Worm (Caenorhabditis elegans) whole organism, L2 larva: ENCODE measurements around the gene mec-2.
A peak's percentile ranks its signal among the peaks of the same experiment; 100 is the strongest.

Experiments used
- C34F6.9 ChIP-seq: fragments of 150-350 bp; optimal IDR thresholded peaks from 2 replicates; lab custom pipeline; 2014; ENCODE audit warnings: missing biosample characterization, missing genetic modification characterization
- F13H6.1 ChIP-seq: sonication (generic microtip); optimal IDR thresholded peaks from 2 replicates; lab custom pipeline; 2016; ENCODE audit warnings: missing genetic modification characterization, missing compliant biosample characterization
- R02D3.7 ChIP-seq: fragments of 150-350 bp; optimal IDR thresholded peaks from 2 replicates; lab custom pipeline; 2014; ENCODE audit warnings: missing biosample characterization, missing genetic modification characterization
- Y55F3AM.14 ChIP-seq: fragments of 200-800 bp; sonication (Bioruptor generic); optimal IDR thresholded peaks from 2 replicates; lab custom pipeline; 2018; ENCODE audit warnings: mild to moderate bottlenecking, missing genetic modification characterization, missing compliant biosample characterization
- alr-1 ChIP-seq: fragments of 150-350 bp; optimal IDR thresholded peaks from 2 replicates; lab custom pipeline; 2014; ENCODE audit warnings: missing biosample characterization, missing genetic modification characterization
- aly-2 ChIP-seq: fragments of 150-350 bp; optimal IDR thresholded peaks from 2 replicates; lab custom pipeline; 2014; ENCODE audit warnings: missing biosample characterization, missing genetic modification characterization
- blmp-1 ChIP-seq: sonication (generic microtip); optimal IDR thresholded peaks from 2 replicates; lab custom pipeline; 2017; ENCODE audit warnings: missing genetic modification characterization, mild to moderate bottlenecking, missing compliant biosample characterization, antibody characterized with exemption, moderate library complexity; ENCODE audit not compliant: insufficient read depth
- ceh-16 ChIP-seq: fragments of 150-350 bp; optimal IDR thresholded peaks from 2 replicates; lab custom pipeline; 2014; ENCODE audit warnings: missing biosample characterization, missing genetic modification characterization
- ceh-82 ChIP-seq: fragments of 150-350 bp; optimal IDR thresholded peaks from 2 replicates; lab custom pipeline; 2014; ENCODE audit warnings: missing biosample characterization, missing genetic modification characterization
- crh-2 ChIP-seq: sonication (generic microtip); optimal IDR thresholded peaks from 2 replicates; lab custom pipeline; 2017; ENCODE audit warnings: missing biosample characterization, missing genetic modification characterization
- dmd-4 ChIP-seq: sonication (generic microtip); optimal IDR thresholded peaks from 2 replicates; lab custom pipeline; 2017; ENCODE audit warnings: missing biosample characterization, missing genetic modification characterization
- egl-27 ChIP-seq: sonication (generic microtip); optimal IDR thresholded peaks from 3 replicates; lab custom pipeline; 2017; ENCODE audit warnings: missing biosample characterization, missing genetic modification reagents, missing genetic modification characterization
- fos-1 ChIP-seq: fragments of 150-350 bp; optimal IDR thresholded peaks from 2 replicates; lab custom pipeline; 2014; ENCODE audit warnings: missing biosample characterization, missing genetic modification characterization
- gmeb-1 ChIP-seq: fragments of 150-350 bp; optimal IDR thresholded peaks from 2 replicates; lab custom pipeline; 2014; ENCODE audit warnings: missing biosample characterization, missing genetic modification characterization
- lin-39 ChIP-seq: fragments of 150-350 bp; optimal IDR thresholded peaks from 2 replicates; lab custom pipeline; 2014; ENCODE audit warnings: missing biosample characterization, missing genetic modification reagents, missing genetic modification characterization
- lsy-2 ChIP-seq, 2 experiments: fragments of 150-350 bp in 1 of 2; sonication (generic microtip) in 1 of 2; optimal IDR thresholded peaks; 2 replicates each; lab custom pipeline; 2014 to 2017; ENCODE audit warnings: missing biosample characterization in 2 of 2, missing genetic modification characterization in 2 of 2
- mab-5 ChIP-seq: fragments of 150-350 bp; optimal IDR thresholded peaks from 2 replicates; lab custom pipeline; 2014; ENCODE audit warnings: missing biosample characterization, missing genetic modification characterization
- mdl-1 ChIP-seq, 2 experiments: fragments of 150-350 bp in 1 of 2; sonication (generic microtip) in 1 of 2; optimal IDR thresholded peaks; 2 replicates each; lab custom pipeline; 2017; ENCODE audit warnings: missing biosample characterization in 2 of 2, missing genetic modification characterization in 2 of 2
- nhr-10 ChIP-seq: sonication (generic microtip); optimal IDR thresholded peaks from 2 replicates; lab custom pipeline; 2017; ENCODE audit warnings: missing biosample characterization, missing genetic modification characterization
- nhr-11 ChIP-seq: fragments of 150-350 bp; optimal IDR thresholded peaks from 2 replicates; lab custom pipeline; 2014; ENCODE audit warnings: missing biosample characterization, missing genetic modification characterization
- nhr-129 ChIP-seq: fragments of 150-350 bp; optimal IDR thresholded peaks from 2 replicates; lab custom pipeline; 2014; ENCODE audit warnings: missing biosample characterization, missing genetic modification characterization
- nhr-21 ChIP-seq: fragments of 150-350 bp; optimal IDR thresholded peaks from 2 replicates; lab custom pipeline; 2014; ENCODE audit warnings: missing biosample characterization, missing genetic modification characterization
- nhr-23 ChIP-seq: fragments of 150-350 bp; optimal IDR thresholded peaks from 2 replicates; lab custom pipeline; 2014; ENCODE audit warnings: missing biosample characterization, missing genetic modification reagents, missing genetic modification characterization
- nhr-25 ChIP-seq: fragments of 150-350 bp; sonication (generic microtip); optimal IDR thresholded peaks from 3 replicates; lab custom pipeline; 2014; ENCODE audit warnings: missing biosample characterization, missing genetic modification characterization
- nhr-6 ChIP-seq: fragments of 150-350 bp; optimal IDR thresholded peaks from 2 replicates; lab custom pipeline; 2014; ENCODE audit warnings: missing biosample characterization, missing genetic modification characterization
- nhr-77 ChIP-seq: fragments of 150-350 bp; optimal IDR thresholded peaks from 2 replicates; lab custom pipeline; 2014; ENCODE audit warnings: missing biosample characterization, missing genetic modification characterization
- sem-4 ChIP-seq: fragments of 150-350 bp; optimal IDR thresholded peaks from 2 replicates; lab custom pipeline; 2014; ENCODE audit warnings: missing biosample characterization, missing genetic modification reagents, missing genetic modification characterization
- skn-1 ChIP-seq: sonication (generic microtip); optimal IDR thresholded peaks from 2 replicates; lab custom pipeline; 2017; ENCODE audit warnings: missing biosample characterization, missing genetic modification characterization
- sma-3 ChIP-seq: sonication (generic microtip); optimal IDR thresholded peaks from 2 replicates; lab custom pipeline; 2016; ENCODE audit warnings: missing genetic modification reagents, missing genetic modification characterization, missing compliant biosample characterization
- sma-9 ChIP-seq, 2 experiments: fragments of 150-350 bp in 1 of 2; sonication (generic microtip) in 1 of 2; optimal IDR thresholded peaks; 2 replicates each; lab custom pipeline; 2014 to 2016; ENCODE audit warnings: missing genetic modification characterization in 2 of 2, mild to moderate bottlenecking in 1 of 2, missing biosample characterization in 1 of 2, missing compliant biosample characterization in 1 of 2, missing genetic modification reagents in 1 of 2, moderate library complexity in 1 of 2
- snpc-4 ChIP-seq: fragments of 150-350 bp; optimal IDR thresholded peaks from 2 replicates; lab custom pipeline; 2014; ENCODE audit warnings: missing biosample characterization, missing genetic modification characterization
- unc-55 ChIP-seq: fragments of 150-350 bp; sonication (generic microtip); optimal IDR thresholded peaks from 3 replicates; lab custom pipeline; 2014; ENCODE audit warnings: missing biosample characterization, missing genetic modification reagents, missing genetic modification characterization
- zag-1 ChIP-seq: fragments of 150-350 bp; optimal IDR thresholded peaks from 2 replicates; lab custom pipeline; 2014; ENCODE audit warnings: missing biosample characterization, missing genetic modification characterization
- ztf-1 ChIP-seq: fragments of 200-800 bp; sonication (Bioruptor generic); conservative IDR thresholded peaks from 2 replicates; pipeline ENCODE4 v1.3.6; 2022; ENCODE audit warnings: missing genetic modification characterization, missing compliant biosample characterization

The mec-2 gene

DNA sequence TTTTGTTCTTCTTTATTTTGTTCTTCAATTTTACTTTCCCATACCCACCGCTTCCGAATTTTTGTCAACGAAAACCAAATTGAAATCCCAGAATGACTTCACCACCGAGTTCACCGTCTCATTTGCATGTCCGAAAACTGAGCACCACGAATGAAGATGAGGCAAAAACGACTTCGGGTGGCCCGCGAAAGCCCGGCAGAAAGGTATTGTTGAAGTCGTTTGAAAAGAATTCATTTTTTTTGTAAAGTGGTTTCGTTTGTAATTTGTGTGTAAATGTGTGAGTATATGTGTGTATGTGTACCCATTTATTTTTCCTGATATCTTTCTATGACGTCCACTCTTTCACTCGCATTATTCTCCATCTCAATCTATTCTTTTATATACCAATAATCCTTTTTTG, 9.6 kb upstream of the mec-2 start, which contains the start of gene C38C5.1:
Gene C38C5.1, plus strand, starts transcription at position 90 of the 400 bp plus-strand sequence.
- TF ChIP-seq blmp-1 (tag; lab: Kevin White, UChicago): no peak
- no peak for TF ChIP-seq skn-1 (tag; lab: Kevin White, UChicago)
- TF ChIP-seq nhr-10 (tag; lab: Kevin White, UChicago): no peak

DNA sequence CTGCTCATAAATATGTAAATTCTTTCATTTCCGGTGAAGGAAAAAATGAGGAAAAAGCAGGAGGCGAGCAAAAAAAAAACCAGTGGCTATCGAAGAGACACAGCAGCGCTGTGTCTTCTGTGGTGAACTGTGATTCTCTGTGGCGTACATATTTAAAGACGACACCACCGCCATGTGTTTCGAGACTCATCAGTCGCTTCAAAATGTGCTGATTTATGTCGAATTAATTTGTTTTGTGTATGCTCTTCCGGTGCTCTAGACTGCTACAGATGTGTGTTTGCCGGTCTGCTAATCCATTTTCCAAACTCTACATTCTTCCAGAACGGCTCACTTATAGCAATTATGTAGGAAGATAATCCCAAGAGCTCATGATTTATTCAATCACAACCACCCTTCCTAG, 2.1 kb upstream of the mec-2 start:
- TF ChIP-seq lin-39 (tag; lab: Kevin White, UChicago) (no peak), skn-1 (tag; lab: Kevin White, UChicago) (no peak), gmeb-1 (no peak), ztf-1 (GFP tag; lab: Robert Waterston, UW) (no peak), crh-2 (tag; lab: Kevin White, UChicago) (no peak), nhr-129 (tag; lab: Kevin White, UChicago) (no peak), alr-1 (tag; lab: Kevin White, UChicago) (no peak)

DNA sequence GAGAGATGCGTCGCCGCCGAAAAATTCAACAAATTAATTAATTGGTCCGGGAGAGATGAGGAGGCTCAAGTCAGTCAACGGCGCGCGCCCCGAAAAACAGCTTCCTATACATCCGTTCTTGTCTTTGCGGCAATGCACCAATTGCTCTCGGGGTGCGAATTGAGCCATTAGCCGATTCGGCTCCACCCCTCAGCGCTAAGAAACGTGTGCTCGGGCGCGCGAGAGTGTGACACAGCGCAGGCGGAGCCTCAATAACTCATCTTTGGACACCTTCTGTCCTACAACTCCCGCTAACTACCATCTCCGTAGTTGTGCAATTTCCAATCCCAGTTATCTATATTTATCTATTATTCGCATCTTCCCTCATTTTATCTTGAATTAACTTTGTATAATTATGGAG, 5.1 kb downstream of the mec-2 start:
- TF ChIP-seq fos-1 (tag; lab: Kevin White, UChicago): no peak
- TF ChIP-seq nhr-6 (tag; lab: Kevin White, UChicago): no peak
- TF ChIP-seq R02D3.7 (tag; lab: Kevin White, UChicago): no peak
- no peak for TF ChIP-seq ceh-82 (tag; lab: Kevin White, UChicago)
- TF ChIP-seq mdl-1 (tag; optimal IDR thresholded peaks at IDR 0.05; lab: Kevin White, UChicago): no peak
- TF ChIP-seq nhr-129 (tag; lab: Kevin White, UChicago): no peak
- no peak for TF ChIP-seq gmeb-1
- TF ChIP-seq Y55F3AM.14 (GFP tag; lab: Kevin White, UChicago): no peak
- no peak for TF ChIP-seq lin-39 (tag; lab: Kevin White, UChicago)
- no peak for TF ChIP-seq sma-3 (GFP tag; lab: Kevin White, UChicago)
- TF ChIP-seq dmd-4: no peak
- TF ChIP-seq nhr-11 (tag; lab: Kevin White, UChicago): no peak
- no peak for TF ChIP-seq nhr-21 (tag; lab: Kevin White, UChicago)
- TF ChIP-seq blmp-1 (tag; lab: Kevin White, UChicago): no peak
- TF ChIP-seq aly-2: no peak
- TF ChIP-seq ztf-1 (GFP tag; lab: Robert Waterston, UW): no peak
- no peak for TF ChIP-seq nhr-25 (tag; lab: Kevin White, UChicago)
- TF ChIP-seq crh-2 (tag; lab: Kevin White, UChicago): no peak
- TF ChIP-seq F13H6.1 (tag; lab: Kevin White, UChicago): no peak
- TF ChIP-seq nhr-77: no peak
- TF ChIP-seq, all 48 proteins: peak for 0

DNA sequence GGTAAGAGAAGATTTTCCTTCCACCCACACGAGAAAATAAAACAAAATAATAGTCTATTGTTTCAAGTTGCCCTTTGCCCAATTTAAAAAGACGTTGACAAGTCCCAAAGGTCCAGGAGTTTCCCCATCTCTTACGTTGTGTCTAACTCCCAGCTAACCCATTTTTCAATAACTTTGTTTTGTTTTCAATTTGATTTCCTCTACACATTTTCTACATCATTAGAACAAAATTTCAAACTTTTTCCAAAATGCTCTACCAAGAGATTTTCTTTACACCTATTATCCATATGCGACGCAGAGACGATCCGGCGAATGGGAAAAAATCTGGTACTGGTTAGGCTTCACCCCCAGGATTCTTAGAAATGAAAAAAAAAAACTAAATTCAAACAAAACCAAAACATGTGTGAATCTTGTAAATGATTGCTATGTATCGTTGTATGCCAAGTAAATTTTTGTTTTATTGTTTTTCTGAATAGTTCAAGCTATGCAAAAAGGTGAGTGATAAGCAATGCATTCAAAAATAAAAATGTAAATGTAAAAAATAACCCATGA, 12.2 kb downstream of the mec-2 start:
- TF ChIP-seq R02D3.7 (tag; lab: Kevin White, UChicago): no peak
- TF ChIP-seq ceh-82 (tag; lab: Kevin White, UChicago): no peak
- TF ChIP-seq nhr-23: no peak
- TF ChIP-seq mab-5 (tag; lab: Kevin White, UChicago): no peak
- no peak for TF ChIP-seq snpc-4 (tag; lab: Kevin White, UChicago)
- no peak for TF ChIP-seq unc-55
- no peak for TF ChIP-seq C34F6.9

DNA sequence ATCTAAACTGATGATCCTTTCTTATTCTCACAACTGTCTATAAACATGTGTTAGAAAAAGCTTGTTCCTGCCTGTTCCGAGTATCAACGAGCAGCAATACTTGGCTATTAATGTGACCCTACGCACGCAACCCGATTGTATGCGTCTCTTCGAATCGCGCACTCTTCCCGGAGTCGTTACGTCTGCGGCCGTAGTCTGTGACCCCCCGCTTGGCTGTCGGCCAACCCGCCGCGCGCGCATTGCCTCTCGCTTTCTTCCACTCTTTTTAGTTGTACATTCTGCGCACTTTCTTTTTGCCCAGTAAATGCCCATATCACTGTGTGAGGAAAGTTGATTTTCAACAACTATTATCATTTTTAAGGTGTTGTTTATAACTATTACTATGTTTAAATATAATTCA, 24.3 kb downstream of the mec-2 start:
- TF ChIP-seq nhr-6 (tag; lab: Kevin White, UChicago) (no peak), blmp-1 (tag; lab: Kevin White, UChicago) (peak; percentile 42), mab-5 (tag; lab: Kevin White, UChicago) (peak; percentile 54), gmeb-1 (no peak), egl-27 (peak; percentile 2), sma-9 (GFP tag; optimal IDR thresholded peaks at IDR 0.05; lab: Kevin White, UChicago) (peak; percentile 58), sma-9 (tag; optimal IDR thresholded peaks at IDR 0.05; lab: Kevin White, UChicago) (no peak), zag-1 (tag; lab: Kevin White, UChicago) (peak; percentile 39), dmd-4 (no peak), F13H6.1 (tag; lab: Kevin White, UChicago) (peak; percentile 68), unc-55 (peak; percentile 15), sem-4 (tag; lab: Kevin White, UChicago) (peak; percentile 55), nhr-23 (no peak), lsy-2 (tag; optimal IDR thresholded peaks at IDR 0.05; lab: Kevin White, UChicago) (peak in 1 of 2 experiments; percentile 31), ceh-16 (tag; lab: Kevin White, UChicago) (peak; percentile 47), nhr-129 (tag; lab: Kevin White, UChicago) (peak; percentile 60), C34F6.9 (peak; percentile 31), nhr-25 (tag; lab: Kevin White, UChicago) (no peak)
